Worm (Caenorhabditis elegans): ENCODE measurements around the gene rhr-1.
"Not testable (repeated sequence)": the region's sequence is repeated elsewhere in the genome, so short reads cannot be mapped to it uniquely, and the experiment has no call there.

Gene rhr-1

ce11 chrV:5433020-5433419 is 5.1 kb downstream of the rhr-1 start, which contains the start of gene acl-6:
acl-6 (plus strand) TSS chrV:5433386.
- TF ChIP-seq W03F9.2 (tag; optimal IDR thresholded peaks at IDR 0.05): peak; percentile 58
- TF ChIP-seq him-1 (tag; optimal IDR thresholded peaks at IDR 0.05): no peak

DNA sequence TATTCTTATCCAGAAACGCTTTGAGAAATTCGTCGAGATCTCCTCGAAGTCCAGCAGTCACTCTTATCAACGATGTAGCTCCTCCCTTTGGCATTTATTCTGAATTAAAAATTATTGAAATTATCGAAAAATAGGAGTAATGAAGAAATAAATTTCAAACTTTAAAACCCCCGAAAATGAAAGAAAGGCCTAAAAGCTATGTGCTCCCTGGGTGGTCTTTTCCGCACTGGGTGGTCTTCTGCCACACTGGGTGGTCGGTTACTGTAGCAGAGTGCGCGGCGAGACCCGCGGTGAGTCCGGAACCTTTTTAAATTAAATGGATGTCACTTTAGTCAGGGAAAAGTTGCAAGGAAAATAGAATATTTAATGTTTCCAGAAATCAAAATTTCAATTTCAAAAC is 11.1 kb downstream of the rhr-1 start, which contains the start of gene snpc-1.3:
TSS of gene snpc-1.3 (minus strand) at position 101 of the 400 bp plus-strand sequence.
- no peak for TF ChIP-seq dao-5 (tag; optimal IDR thresholded peaks at IDR 0.05)
- no peak for TF ChIP-seq him-1 (tag; optimal IDR thresholded peaks at IDR 0.05)
- no peak for TF ChIP-seq W03F9.2 (tag; optimal IDR thresholded peaks at IDR 0.05)

DNA sequence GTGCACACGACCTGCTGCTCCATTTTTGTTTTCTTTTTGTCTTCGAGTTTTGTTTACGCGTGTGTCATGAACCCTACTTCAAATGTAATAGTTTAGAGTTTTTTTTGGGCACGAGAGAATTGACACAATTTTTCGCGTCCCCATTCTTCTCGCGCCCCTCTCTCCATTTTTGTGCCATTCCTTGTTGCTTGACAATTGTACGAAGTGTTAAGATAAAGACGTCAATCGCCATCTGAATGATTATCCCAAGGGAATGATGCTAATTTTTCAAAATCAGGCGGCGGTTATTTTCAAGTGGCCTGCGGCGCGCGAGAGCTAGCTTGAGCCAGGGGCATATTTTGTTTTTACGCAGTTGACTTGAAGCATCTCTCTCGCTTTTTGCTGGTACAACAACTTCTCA is 14.4 kb downstream of the rhr-1 start:
- no peak for TF ChIP-seq him-1 (tag; optimal IDR thresholded peaks at IDR 0.05)
- no peak for TF ChIP-seq W03F9.2 (tag; optimal IDR thresholded peaks at IDR 0.05)
- TF ChIP-seq dao-5 (tag; optimal IDR thresholded peaks at IDR 0.05): no peak

- TF ChIP-seq dao-5 (tag; optimal IDR thresholded peaks at IDR 0.05) (no peak), W03F9.2 (tag; optimal IDR thresholded peaks at IDR 0.05) (no peak), him-1 (tag; optimal IDR thresholded peaks at IDR 0.05) (no peak)
These were observed 16.1 kb downstream of the rhr-1 start for ce11 chrV:5444037-5444436.

ce11 chrV:5445839-5446238 is 17.9 kb downstream of the rhr-1 start, which contains the start of gene F08F3.1:
F08F3.1 (plus strand) TSS chrV:5446139.
- no peak for TF ChIP-seq dao-5 (tag; optimal IDR thresholded peaks at IDR 0.05)
- TF ChIP-seq W03F9.2 (tag; optimal IDR thresholded peaks at IDR 0.05): no peak
- TF ChIP-seq him-1 (tag; optimal IDR thresholded peaks at IDR 0.05): no peak

DNA sequence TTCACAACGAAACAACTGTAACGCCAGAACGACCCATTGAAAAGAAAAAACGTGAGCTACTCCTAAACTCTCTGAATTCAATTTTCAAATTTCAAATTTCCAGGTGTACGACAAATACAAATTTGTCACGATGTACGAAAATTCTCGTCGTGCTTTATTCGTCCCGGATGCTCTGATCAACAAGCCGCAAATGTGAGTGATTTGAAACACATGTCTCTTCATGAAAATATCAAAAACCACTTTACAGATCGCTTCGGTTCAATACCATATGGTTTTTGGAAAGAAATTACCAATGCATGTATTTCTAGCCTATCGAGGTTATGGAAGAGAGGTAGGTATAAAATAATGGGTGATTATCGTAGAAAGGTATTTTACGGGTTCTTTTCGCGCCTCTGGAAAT is 19.1 kb downstream of the rhr-1 start:
- no peak for TF ChIP-seq him-1 (tag; optimal IDR thresholded peaks at IDR 0.05)
- no peak for TF ChIP-seq dao-5 (tag; optimal IDR thresholded peaks at IDR 0.05)
- TF ChIP-seq W03F9.2 (tag; optimal IDR thresholded peaks at IDR 0.05): no peak

DNA sequence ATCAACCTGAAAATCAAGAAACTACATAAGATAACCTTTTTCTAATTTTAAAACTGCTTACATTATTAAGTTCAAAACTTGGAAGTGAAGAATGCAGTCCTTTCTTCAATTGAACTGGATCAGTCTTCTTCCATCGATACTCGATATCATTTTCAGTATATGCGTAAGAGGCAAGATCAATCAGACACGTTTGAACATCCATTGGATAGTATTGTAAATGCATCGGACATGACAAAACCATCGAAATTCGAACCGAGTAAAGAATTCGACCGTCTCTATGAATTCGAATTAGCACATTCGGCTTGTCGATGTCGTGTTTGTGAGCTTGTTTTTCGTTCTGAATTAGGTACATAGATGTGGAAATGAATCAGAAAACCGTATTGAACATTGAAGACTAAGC is 22.8 kb downstream of the rhr-1 start:
- no peak for TF ChIP-seq him-1 (tag; optimal IDR thresholded peaks at IDR 0.05)
- no peak for TF ChIP-seq W03F9.2 (tag; optimal IDR thresholded peaks at IDR 0.05)
- TF ChIP-seq dao-5 (tag; optimal IDR thresholded peaks at IDR 0.05): no peak

DNA sequence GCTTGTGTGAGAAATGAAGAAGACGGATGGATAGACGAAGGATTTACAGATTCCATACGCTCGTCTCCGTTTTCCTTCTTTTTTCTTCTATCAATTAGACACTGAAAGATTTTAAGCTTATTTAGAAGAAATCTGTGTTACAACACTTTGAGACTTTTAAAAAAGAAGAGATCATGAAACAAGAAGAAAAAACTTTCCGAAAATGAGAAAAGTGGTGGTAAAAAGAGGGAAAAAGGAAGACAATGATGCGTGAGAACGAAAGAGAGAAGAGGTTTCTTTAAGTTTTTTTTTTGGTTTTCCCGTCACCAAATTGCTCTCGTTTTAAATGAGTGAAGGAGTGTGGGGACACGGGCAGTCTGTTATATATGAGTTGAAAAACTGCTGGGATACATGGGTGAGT is 25.7 kb downstream of the rhr-1 start, which contains the start of gene glc-3:
TSS of gene glc-3 (minus strand) at position 101 of the 400 bp plus-strand sequence.
- TF ChIP-seq him-1 (tag; optimal IDR thresholded peaks at IDR 0.05): no peak
- no peak for TF ChIP-seq dao-5 (tag; optimal IDR thresholded peaks at IDR 0.05)
- TF ChIP-seq W03F9.2 (tag; optimal IDR thresholded peaks at IDR 0.05): no peak

DNA sequence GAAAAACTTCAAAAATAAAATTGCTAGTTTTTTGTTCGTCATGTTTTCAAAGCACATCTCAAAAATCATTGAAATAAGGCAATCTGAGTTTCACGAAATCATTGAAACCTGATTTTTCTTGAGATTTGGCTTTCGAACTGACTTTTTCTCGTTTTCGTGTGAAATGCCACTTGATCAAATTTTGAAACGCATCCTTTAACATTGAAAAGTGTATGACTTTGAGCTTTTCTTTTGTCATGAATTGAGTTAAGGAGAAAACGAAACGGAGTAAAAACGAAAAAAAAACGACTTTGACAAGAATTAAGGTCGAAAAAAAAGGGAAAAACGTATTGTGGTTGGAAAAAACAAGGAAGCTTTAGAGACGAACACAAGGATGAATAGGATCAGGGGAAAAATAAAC is 27.0 kb downstream of the rhr-1 start:
- no peak for TF ChIP-seq him-1 (tag; optimal IDR thresholded peaks at IDR 0.05)
- TF ChIP-seq dao-5 (tag; optimal IDR thresholded peaks at IDR 0.05): no peak
- TF ChIP-seq W03F9.2 (tag; optimal IDR thresholded peaks at IDR 0.05): no peak

- no peak for TF ChIP-seq him-1 (tag; optimal IDR thresholded peaks at IDR 0.05)
- no peak for TF ChIP-seq dao-5 (tag; optimal IDR thresholded peaks at IDR 0.05)
- no peak for TF ChIP-seq W03F9.2 (tag; optimal IDR thresholded peaks at IDR 0.05)
These were observed 31.8 kb downstream of the rhr-1 start, which contains the start of gene ZC317.2 for ce11 chrV:5459806-5460205. ZC317.2 (plus strand) TSS chrV:5460106.

ce11 chrV:5462894-5463293 is 34.9 kb downstream of the rhr-1 start, which contains the start of gene srg-67:
srg-67 (minus strand) TSS chrV:5462994.
- TF ChIP-seq dao-5 (tag; optimal IDR thresholded peaks at IDR 0.05) (no peak), W03F9.2 (tag; optimal IDR thresholded peaks at IDR 0.05) (no peak), him-1 (tag; optimal IDR thresholded peaks at IDR 0.05) (no peak)

ce11 chrV:5465335-5465734 is 37.4 kb downstream of the rhr-1 start, which contains the start of gene srg-68:
srg-68 (minus strand) TSS chrV:5465435.
- no peak for TF ChIP-seq him-1 (tag; optimal IDR thresholded peaks at IDR 0.05)
- TF ChIP-seq W03F9.2 (tag; optimal IDR thresholded peaks at IDR 0.05): no peak
- TF ChIP-seq dao-5 (tag; optimal IDR thresholded peaks at IDR 0.05): no peak

- TF ChIP-seq W03F9.2, him-1, dao-5 (tag; optimal IDR thresholded peaks at IDR 0.05): not testable (repeated sequence)
These were observed 40.5 kb downstream of the rhr-1 start, which contains the start of gene ZC317.6 for ce11 chrV:5468489-5468888. ZC317.6 (minus strand) TSS chrV:5468589.

DNA sequence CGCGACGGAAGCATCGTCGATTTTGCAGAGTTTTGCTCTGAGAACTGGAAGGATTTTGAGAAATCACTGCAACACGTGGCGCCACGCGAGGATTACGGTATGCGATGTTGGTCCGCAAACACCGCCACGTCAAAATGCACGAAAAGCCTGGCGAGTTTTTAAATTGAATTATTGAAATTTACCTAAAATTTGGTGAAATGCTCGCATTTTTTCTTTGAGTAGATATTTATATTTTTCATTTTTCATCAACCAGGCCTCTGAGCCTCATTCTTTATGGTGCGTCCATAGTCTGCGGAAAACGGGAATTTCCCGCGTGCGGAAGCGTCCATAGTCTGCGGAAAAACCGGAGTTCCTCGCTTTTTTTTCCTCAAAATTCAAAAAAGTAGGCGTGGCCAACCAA is 43.0 kb downstream of the rhr-1 start, which contains the start of gene ZC317.7:
TSS of gene ZC317.7 (minus strand) at position 101 of the 400 bp plus-strand sequence.
- not testable (repeated sequence) for TF ChIP-seq W03F9.2, him-1, dao-5 (tag; optimal IDR thresholded peaks at IDR 0.05)

ce11 chrV:5477719-5478118 is 49.8 kb downstream of the rhr-1 start:
- TF ChIP-seq him-1 (tag; optimal IDR thresholded peaks at IDR 0.05) (no peak), dao-5 (tag; optimal IDR thresholded peaks at IDR 0.05) (no peak), W03F9.2 (tag; optimal IDR thresholded peaks at IDR 0.05) (no peak)
